Fruit fly (Drosophila melanogaster) whole organism, adult: Measurements from ENCODE around the gene CG12783.

Experiments
- bab1 ChIP-seq: fragments of 200-800 bp; sonication (Bioruptor generic); optimal IDR thresholded peaks from 3 replicates; lab custom pipeline; 2019; ENCODE audit warnings: missing biosample characterization, mild to moderate bottlenecking, missing genetic modification characterization, moderate library complexity
- pad ChIP-seq: fragments of 200-800 bp; sonication (Bioruptor generic); optimal IDR thresholded peaks from 3 replicates; lab custom pipeline; 2017; ENCODE audit warnings: missing biosample characterization, missing genetic modification characterization, mild to moderate bottlenecking, moderate library complexity, missing genetic modification reagents
- toe ChIP-seq: fragments of 200-800 bp; sonication (Bioruptor generic); optimal IDR thresholded peaks from 2 replicates; lab custom pipeline; 2016; ENCODE audit warnings: missing biosample characterization, missing genetic modification characterization

DNA sequence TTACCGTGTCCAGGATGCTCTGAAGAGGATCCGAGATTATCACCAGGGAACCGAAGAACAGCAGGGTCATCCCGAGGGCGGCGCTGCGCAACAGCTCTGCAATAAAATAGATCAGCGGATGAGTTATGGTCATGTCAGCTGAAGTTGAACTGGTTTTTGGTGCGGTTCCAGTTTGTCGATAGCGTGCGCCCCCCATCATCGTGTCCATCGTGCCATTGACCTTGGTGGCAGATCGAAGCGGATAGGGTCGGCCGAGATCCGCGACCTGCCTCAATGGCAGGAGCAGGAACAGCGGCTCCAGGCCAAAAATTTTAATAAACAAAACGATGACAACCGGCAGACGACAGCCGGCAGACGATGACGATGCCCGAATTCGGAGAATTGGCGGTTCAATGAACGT lies 13.6 kb downstream of the CG12783 start:
- TF ChIP-seq toe (GFP tag; lab: Kevin White, UChicago) (no peak), pad (GFP tag; lab: Kevin White, UChicago) (no peak), bab1 (no peak)
